Worm (Caenorhabditis elegans) whole organism, L3 larva: ENCODE measurements around the gene F54F11.1.

Source experiments
- R02D3.7 ChIP-seq: fragments of 150-350 bp; optimal IDR thresholded peaks from 2 replicates; lab custom pipeline; 2014; ENCODE audit warnings: missing biosample characterization, missing genetic modification characterization
- ZK546.5 ChIP-seq: sonication (generic microtip); optimal IDR thresholded peaks from 2 replicates; lab custom pipeline; 2017; ENCODE audit warnings: missing biosample characterization, missing genetic modification characterization
- ama-1 ChIP-seq: fragments of 150-350 bp; optimal IDR thresholded peaks from 2 replicates; lab custom pipeline; 2018
- ceh-16 ChIP-seq: sonication (generic microtip); optimal IDR thresholded peaks from 2 replicates; lab custom pipeline; 2017; ENCODE audit warnings: missing biosample characterization, missing genetic modification characterization
- ceh-28 ChIP-seq: fragments of 150-350 bp; optimal IDR thresholded peaks from 2 replicates; lab custom pipeline; 2014; ENCODE audit warnings: missing biosample characterization, missing genetic modification reagents, missing genetic modification characterization
- ceh-82 ChIP-seq: fragments of 150-350 bp; optimal IDR thresholded peaks from 2 replicates; lab custom pipeline; 2014; ENCODE audit warnings: missing biosample characterization, missing genetic modification characterization
- ceh-9 ChIP-seq: sonication (generic microtip); optimal IDR thresholded peaks from 2 replicates; lab custom pipeline; 2018; ENCODE audit warnings: missing biosample characterization, missing genetic modification characterization
- daf-12 ChIP-seq: fragments of 150-350 bp; optimal IDR thresholded peaks from 2 replicates; lab custom pipeline; 2014; ENCODE audit warnings: missing biosample characterization, missing genetic modification reagents, missing genetic modification characterization
- egl-5 ChIP-seq: fragments of 150-350 bp; optimal IDR thresholded peaks from 2 replicates; lab custom pipeline; 2017; ENCODE audit warnings: missing biosample characterization, missing genetic modification reagents, missing genetic modification characterization, inconsistent platforms
- elt-1 ChIP-seq: fragments of 150-350 bp; optimal IDR thresholded peaks from 2 replicates; lab custom pipeline; 2014; ENCODE audit warnings: missing biosample characterization, missing genetic modification characterization
- elt-2 ChIP-seq: sonication (generic microtip); optimal IDR thresholded peaks from 2 replicates; lab custom pipeline; 2016; ENCODE audit warnings: missing genetic modification reagents, mild to moderate bottlenecking, missing genetic modification characterization, missing compliant biosample characterization
- elt-3 ChIP-seq, 3 experiments: fragments of 150-350 bp in 1 of 3; sonication (generic microtip) in 2 of 3; optimal IDR thresholded peaks; 2 replicates in 2 of 3; 4 replicates in 1 of 3; lab custom pipeline; 2014 to 2017; ENCODE audit warnings: missing biosample characterization in 3 of 3, missing genetic modification characterization in 3 of 3
- eor-1 ChIP-seq, 2 experiments: fragments of 150-350 bp; optimal IDR thresholded peaks; 2 replicates each; lab custom pipeline; 2014 to 2018; ENCODE audit warnings: missing biosample characterization in 2 of 2, missing genetic modification characterization in 2 of 2
- fkh-2 ChIP-seq: fragments of 150-350 bp; optimal IDR thresholded peaks from 2 replicates; lab custom pipeline; 2014; ENCODE audit warnings: missing biosample characterization, missing genetic modification reagents, missing genetic modification characterization
- fos-1 ChIP-seq: fragments of 150-350 bp; optimal IDR thresholded peaks from 2 replicates; lab custom pipeline; 2014; ENCODE audit warnings: missing biosample characterization, missing genetic modification characterization
- hmg-11 ChIP-seq: sonication (generic microtip); optimal IDR thresholded peaks from 2 replicates; lab custom pipeline; 2016; ENCODE audit warnings: missing genetic modification characterization, missing compliant biosample characterization
- jun-1 ChIP-seq: fragments of 150-350 bp; optimal IDR thresholded peaks from 2 replicates; lab custom pipeline; 2014; ENCODE audit warnings: missing biosample characterization, missing genetic modification reagents, missing genetic modification characterization
- mdl-1 ChIP-seq: fragments of 150-350 bp; optimal IDR thresholded peaks from 2 replicates; lab custom pipeline; 2014; ENCODE audit warnings: missing biosample characterization, missing genetic modification characterization
- mml-1 ChIP-seq: fragments of 150-350 bp; sonication (generic microtip); optimal IDR thresholded peaks from 3 replicates; lab custom pipeline; 2014; ENCODE audit warnings: missing biosample characterization, missing genetic modification characterization
- nfya-1 ChIP-seq: sonication (generic microtip); optimal IDR thresholded peaks from 2 replicates; lab custom pipeline; 2017; ENCODE audit warnings: missing genetic modification characterization, mild to moderate bottlenecking, missing compliant biosample characterization, antibody characterized with exemption, moderate library complexity; ENCODE audit not compliant: insufficient read depth
- nhr-11 ChIP-seq: fragments of 150-350 bp; optimal IDR thresholded peaks from 2 replicates; lab custom pipeline; 2014; ENCODE audit warnings: missing biosample characterization, missing genetic modification characterization
- nhr-12 ChIP-seq: fragments of 150-350 bp; optimal IDR thresholded peaks from 2 replicates; lab custom pipeline; 2014; ENCODE audit warnings: missing biosample characterization, missing genetic modification characterization
- nhr-237 ChIP-seq: fragments of 150-350 bp; optimal IDR thresholded peaks from 2 replicates; lab custom pipeline; 2014; ENCODE audit warnings: missing biosample characterization, missing genetic modification characterization
- nhr-25 ChIP-seq: sonication (generic microtip); optimal IDR thresholded peaks from 2 replicates; lab custom pipeline; 2017; ENCODE audit warnings: missing biosample characterization, missing genetic modification characterization
- nhr-43 ChIP-seq: sonication (generic microtip); optimal IDR thresholded peaks from 2 replicates; lab custom pipeline; 2016; ENCODE audit warnings: mild to moderate bottlenecking, missing genetic modification characterization, missing compliant biosample characterization; ENCODE audit not compliant: poor library complexity, severe bottlenecking
- nhr-67 ChIP-seq: fragments of 150-350 bp; optimal IDR thresholded peaks from 2 replicates; lab custom pipeline; 2014; ENCODE audit warnings: missing biosample characterization, missing genetic modification characterization
- nhr-76 ChIP-seq: fragments of 150-350 bp; sonication (generic microtip); optimal IDR thresholded peaks from 5 replicates; lab custom pipeline; 2014; ENCODE audit warnings: missing biosample characterization, missing genetic modification characterization
- nhr-77 ChIP-seq: fragments of 150-350 bp; optimal IDR thresholded peaks from 2 replicates; lab custom pipeline; 2014; ENCODE audit warnings: missing biosample characterization, missing genetic modification characterization
- pha-4 ChIP-seq: fragments of 150-350 bp; optimal IDR thresholded peaks from 2 replicates; lab custom pipeline; 2014; ENCODE audit warnings: missing biosample characterization, missing genetic modification reagents, missing genetic modification characterization
- pqm-1 ChIP-seq: fragments of 150-350 bp; optimal IDR thresholded peaks from 2 replicates; lab custom pipeline; 2017; ENCODE audit warnings: missing biosample characterization, missing genetic modification characterization, inconsistent platforms
- sea-2 ChIP-seq: fragments of 150-350 bp; sonication (generic microtip); optimal IDR thresholded peaks from 4 replicates; lab custom pipeline; 2014; ENCODE audit warnings: missing biosample characterization, missing genetic modification reagents, missing genetic modification characterization
- skn-1 ChIP-seq: fragments of 150-350 bp; optimal IDR thresholded peaks from 2 replicates; lab custom pipeline; 2014; ENCODE audit warnings: missing biosample characterization, missing genetic modification characterization
- snpc-4 ChIP-seq: fragments of 150-350 bp; optimal IDR thresholded peaks from 2 replicates; lab custom pipeline; 2014; ENCODE audit warnings: missing biosample characterization, missing genetic modification characterization
- ztf-11 ChIP-seq: fragments of 150-350 bp; optimal IDR thresholded peaks from 2 replicates; lab custom pipeline; 2014; ENCODE audit warnings: missing biosample characterization, missing genetic modification characterization
- ztf-4 ChIP-seq: fragments of 150-350 bp; optimal IDR thresholded peaks from 2 replicates; lab custom pipeline; 2014; ENCODE audit warnings: missing biosample characterization, missing genetic modification characterization

The F54F11.1 gene

ce11 chrII:13515813-13516212, 12.1 kb downstream of the F54F11.1 start:
- TF ChIP-seq daf-12 (tag; lab: Kevin White, UChicago) (no peak), nhr-12 (tag; lab: Kevin White, UChicago) (no peak), nhr-237 (tag; lab: Kevin White, UChicago) (no peak), R02D3.7 (tag; lab: Kevin White, UChicago) (no peak), hmg-11 (tag; lab: Kevin White, UChicago) (no peak), pqm-1 (tag; lab: Kevin White, UChicago) (no peak), egl-5 (tag; lab: Kevin White, UChicago) (no peak), fkh-2 (tag; lab: Kevin White, UChicago) (no peak)
- TF ChIP-seq, all 47 proteins: peak for 0

ce11 chrII:13517600-13517999, 13.8 kb downstream of the F54F11.1 start, which contains the start of gene sre-45:
Gene sre-45 (plus strand): TSS chrII:13517900.
- TF ChIP-seq ZK546.5, result no peak
- no peak for TF ChIP-seq elt-3 (tag; optimal IDR thresholded peaks at IDR 0.05; lab: Kevin White, UChicago)
- no peak for TF ChIP-seq nhr-77 (tag; lab: Kevin White, UChicago)
- TF ChIP-seq elt-2 (tag; lab: Kevin White, UChicago), result no peak
- TF ChIP-seq ceh-28, result no peak
- TF ChIP-seq jun-1 (tag; lab: Kevin White, UChicago), result no peak
- TF ChIP-seq pqm-1 (tag; lab: Kevin White, UChicago), result no peak
- TF ChIP-seq ztf-4 (tag; lab: Kevin White, UChicago), result no peak
- no peak for TF ChIP-seq nhr-67 (tag; lab: Kevin White, UChicago)
- TF ChIP-seq ceh-16, result no peak
- no peak for TF ChIP-seq mml-1 (tag; lab: Kevin White, UChicago)
- no peak for TF ChIP-seq egl-5 (tag; lab: Kevin White, UChicago)
- TF ChIP-seq ceh-82 (tag; lab: Kevin White, UChicago), result no peak
- no peak for TF ChIP-seq snpc-4
- no peak for TF ChIP-seq skn-1 (tag; lab: Kevin White, UChicago)
- no peak for TF ChIP-seq nhr-76 (tag; lab: Kevin White, UChicago)
- TF ChIP-seq daf-12 (tag; lab: Kevin White, UChicago), result no peak
- no peak for TF ChIP-seq sea-2
- no peak for TF ChIP-seq ama-1 (lab: Kevin White, UChicago)

ce11 chrII:13521179-13521616, 17.4 kb downstream of the F54F11.1 start:
- TF ChIP-seq elt-3 (tag; optimal IDR thresholded peaks at IDR 0.05; lab: Kevin White, UChicago) (peak in 1 of 3 experiments; percentile 21), nhr-43 (tag; lab: Kevin White, UChicago) (no peak), nhr-237 (tag; lab: Kevin White, UChicago) (no peak), skn-1 (tag; lab: Kevin White, UChicago) (no peak), fkh-2 (tag; lab: Kevin White, UChicago) (no peak), nfya-1 (tag; lab: Kevin White, UChicago) (no peak), snpc-4 (peak; percentile 92), egl-5 (tag; lab: Kevin White, UChicago) (no peak), mdl-1 (no peak), pha-4 (no peak), fos-1 (tag; lab: Kevin White, UChicago) (no peak), ama-1 (lab: Kevin White, UChicago) (no peak), jun-1 (tag; lab: Kevin White, UChicago) (no peak)

ce11 chrII:13521977-13522404, 18.2 kb downstream of the F54F11.1 start:
- TF ChIP-seq hmg-11 (tag; lab: Kevin White, UChicago) (no peak), snpc-4 (peak; percentile 89), ama-1 (lab: Kevin White, UChicago) (peak; percentile 77)

- no peak for TF ChIP-seq egl-5 (tag; lab: Kevin White, UChicago)
- no peak for TF ChIP-seq ZK546.5
- no peak for TF ChIP-seq R02D3.7 (tag; lab: Kevin White, UChicago)
- TF ChIP-seq elt-1 (tag; lab: Kevin White, UChicago), result no peak
- no peak for TF ChIP-seq eor-1 (tag; optimal IDR thresholded peaks at IDR 0.05; lab: Kevin White, UChicago)
- no peak for TF ChIP-seq ceh-9 (tag; lab: Kevin White, UChicago)
- TF ChIP-seq nhr-11, result no peak
- TF ChIP-seq pha-4, result no peak
- TF ChIP-seq ztf-11 (tag; lab: Kevin White, UChicago), result no peak
- TF ChIP-seq nhr-43 (tag; lab: Kevin White, UChicago), result no peak
- no peak for TF ChIP-seq nhr-25 (tag; lab: Kevin White, UChicago)
- no peak for TF ChIP-seq nfya-1 (tag; lab: Kevin White, UChicago)
- TF ChIP-seq jun-1 (tag; lab: Kevin White, UChicago), result no peak
These were observed 25.4 kb downstream of the F54F11.1 start for ce11 chrII:13529131-13529530.
